Worm (Caenorhabditis elegans) whole organism, early embryonic: Measurements from ENCODE around the gene gcy-8.

Experiments used
- B0310.2 ChIP-seq: sonication (generic microtip); optimal IDR thresholded peaks from 2 replicates; lab custom pipeline; 2016; ENCODE audit warnings: mild to moderate bottlenecking, missing genetic modification characterization, missing compliant biosample characterization
- F13C5.2 ChIP-seq: sonication (generic microtip); optimal IDR thresholded peaks from 2 replicates; lab custom pipeline; 2017; ENCODE audit warnings: mild to moderate bottlenecking, missing genetic modification characterization, inconsistent platforms, missing compliant biosample characterization
- aly-1 ChIP-seq: sonication (generic microtip); optimal IDR thresholded peaks from 2 replicates; lab custom pipeline; 2016; ENCODE audit warnings: missing genetic modification characterization, missing compliant biosample characterization
- ama-1 ChIP-seq: fragments of 150-350 bp; optimal IDR thresholded peaks from 2 replicates; lab custom pipeline; 2014
- flt-1 ChIP-seq: fragments of 200-800 bp; sonication (Bioruptor generic); IDR thresholded peaks from 2 replicates; pipeline ENCODE4 v1.3.6; 2022; ENCODE audit warnings: missing genetic modification characterization, missing compliant biosample characterization
- hmbx-1 ChIP-seq: sonication (generic microtip); optimal IDR thresholded peaks from 2 replicates; lab custom pipeline; 2016; ENCODE audit warnings: mild to moderate bottlenecking, missing genetic modification characterization, missing compliant biosample characterization
- hmg-4 ChIP-seq: fragments of 200-800 bp; sonication (Bioruptor generic); optimal IDR thresholded peaks from 2 replicates; lab custom pipeline; 2018; ENCODE audit warnings: mild to moderate bottlenecking, missing genetic modification characterization, missing compliant biosample characterization
- tbx-37 ChIP-seq: fragments of 200-800 bp; sonication (Bioruptor generic); conservative IDR thresholded peaks from 2 replicates; pipeline ENCODE4 v1.3.6; 2022; ENCODE audit warnings: missing genetic modification reagents, missing genetic modification characterization, missing compliant biosample characterization
- tra-4 ChIP-seq: sonication (generic microtip); optimal IDR thresholded peaks from 2 replicates; lab custom pipeline; 2017; ENCODE audit warnings: missing genetic modification characterization, missing compliant biosample characterization

DNA sequence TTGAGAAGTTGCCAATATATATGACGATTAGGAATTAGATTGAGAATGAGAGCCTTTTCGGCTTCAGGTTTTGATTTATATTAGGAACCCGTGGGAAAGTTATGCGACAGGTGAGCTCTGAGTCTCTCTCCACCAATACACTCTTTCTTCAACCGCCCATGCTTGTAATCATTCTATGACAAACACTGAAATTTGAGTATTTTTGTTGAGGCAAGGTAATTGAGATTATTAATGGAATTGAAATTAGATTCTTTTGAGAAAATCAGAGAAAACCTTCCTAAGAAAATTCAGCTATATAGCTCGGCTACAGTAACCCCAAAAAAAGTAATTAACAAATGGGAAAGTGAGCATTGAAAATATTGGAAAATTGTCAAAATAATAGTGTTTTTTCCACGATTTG, 27.9 kb downstream of the gcy-8 start, which contains the start of gene ceh-19:
- TF ChIP-seq F13C5.2 (tag; lab: Kevin White, UChicago): no peak
- TF ChIP-seq tbx-37 (GFP tag; lab: Robert Waterston, UW): no peak
- no peak for TF ChIP-seq B0310.2
- no peak for TF ChIP-seq ama-1 (lab: Kevin White, UChicago)
- TF ChIP-seq aly-1: no peak
- no peak for TF ChIP-seq flt-1 (GFP tag; lab: Robert Waterston, UW)
- no peak for TF ChIP-seq tra-4 (tag; lab: Kevin White, UChicago)
- TF ChIP-seq hmbx-1 (tag; lab: Kevin White, UChicago): no peak
- TF ChIP-seq hmg-4 (GFP tag; lab: Kevin White, UChicago): no peak
